Worm (Caenorhabditis elegans) whole organism, L2 larva: Measurements from ENCODE around the gene npr-39.

Experiments used
- R02D3.7 ChIP-seq: fragments of 150-350 bp; optimal IDR thresholded peaks from 2 replicates; lab custom pipeline; 2014; ENCODE audit warnings: missing biosample characterization, missing genetic modification characterization
- ama-1 ChIP-seq: fragments of 150-350 bp; optimal IDR thresholded peaks from 2 replicates; lab custom pipeline; 2018; ENCODE audit warnings: inconsistent platforms
- elt-3 ChIP-seq: sonication (generic microtip); optimal IDR thresholded peaks from 2 replicates; lab custom pipeline; 2017; ENCODE audit warnings: missing biosample characterization, missing genetic modification characterization
- lin-11 ChIP-seq: fragments of 150-350 bp; sonication (generic microtip); optimal IDR thresholded peaks from 2 replicates; lab custom pipeline; 2014; ENCODE audit warnings: missing biosample characterization, missing genetic modification characterization, inconsistent platforms, mixed read lengths
- mab-5 ChIP-seq: fragments of 150-350 bp; optimal IDR thresholded peaks from 2 replicates; lab custom pipeline; 2014; ENCODE audit warnings: missing biosample characterization, missing genetic modification characterization
- nhr-11 ChIP-seq: fragments of 150-350 bp; optimal IDR thresholded peaks from 2 replicates; lab custom pipeline; 2014; ENCODE audit warnings: missing biosample characterization, missing genetic modification characterization
- nhr-23 ChIP-seq: fragments of 150-350 bp; optimal IDR thresholded peaks from 2 replicates; lab custom pipeline; 2014; ENCODE audit warnings: missing biosample characterization, missing genetic modification reagents, missing genetic modification characterization
- nhr-237 ChIP-seq: fragments of 150-350 bp; optimal IDR thresholded peaks from 2 replicates; lab custom pipeline; 2014; ENCODE audit warnings: missing biosample characterization, missing genetic modification characterization
- nhr-25 ChIP-seq: fragments of 150-350 bp; sonication (generic microtip); optimal IDR thresholded peaks from 3 replicates; lab custom pipeline; 2014; ENCODE audit warnings: missing biosample characterization, missing genetic modification characterization
- nhr-6 ChIP-seq: fragments of 150-350 bp; optimal IDR thresholded peaks from 2 replicates; lab custom pipeline; 2014; ENCODE audit warnings: missing biosample characterization, missing genetic modification characterization
- ztf-11 ChIP-seq: sonication (generic microtip); optimal IDR thresholded peaks from 2 replicates; lab custom pipeline; 2017; ENCODE audit warnings: missing biosample characterization, missing genetic modification characterization
- ztf-4 ChIP-seq: fragments of 150-350 bp; optimal IDR thresholded peaks from 2 replicates; lab custom pipeline; 2014; ENCODE audit warnings: missing biosample characterization, missing genetic modification characterization

DNA sequence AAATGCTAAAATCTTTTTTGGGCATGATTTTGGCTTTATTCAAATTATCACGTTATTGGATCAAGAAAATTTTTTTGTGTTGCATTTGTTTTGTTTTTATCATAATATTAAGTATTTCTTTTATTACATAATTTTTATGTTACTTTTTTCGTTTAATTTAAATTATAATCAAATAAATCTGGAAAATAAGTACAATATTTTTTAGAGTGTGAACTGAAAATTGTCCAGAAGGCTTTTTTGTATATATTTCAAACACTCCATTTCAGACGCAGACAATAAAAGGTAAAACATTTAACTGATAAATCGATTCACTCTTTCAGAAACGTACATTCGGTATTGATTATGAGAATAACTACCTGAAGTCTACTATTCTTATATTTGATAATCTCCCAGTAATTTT, 40.4 kb downstream of the npr-39 start, which contains the start of gene C08B6.11:
- TF ChIP-seq nhr-23 (tag; lab: Kevin White, UChicago) = no peak
- no peak for TF ChIP-seq lin-11 (tag; lab: Kevin White, UChicago)
- no peak for TF ChIP-seq ztf-4
- no peak for TF ChIP-seq mab-5 (tag; lab: Kevin White, UChicago)
- no peak for TF ChIP-seq R02D3.7 (tag; lab: Kevin White, UChicago)
- no peak for TF ChIP-seq nhr-237 (tag; lab: Kevin White, UChicago)
- no peak for TF ChIP-seq nhr-6 (tag; lab: Kevin White, UChicago)
- TF ChIP-seq elt-3 (tag; lab: Kevin White, UChicago) = no peak
- TF ChIP-seq ztf-11 = no peak
- TF ChIP-seq ama-1 = no peak
- no peak for TF ChIP-seq nhr-11
- TF ChIP-seq nhr-25 (tag; lab: Kevin White, UChicago) = no peak
